Worm (Caenorhabditis elegans) whole organism, L4/young adult: Measurements from ENCODE around the gene C33E10.8.

ENCODE experiments used
- W03F9.2 ChIP-seq: fragments of 150-350 bp; optimal IDR thresholded peaks from 2 replicates; lab custom pipeline; 2014; ENCODE audit warnings: missing biosample characterization, missing genetic modification characterization
- dao-5 ChIP-seq: sonication (generic microtip); optimal IDR thresholded peaks from 2 replicates; lab custom pipeline; 2016; ENCODE audit warnings: missing genotype, missing genetic modification characterization, moderate library complexity, missing compliant biosample characterization
- him-1 ChIP-seq: sonication (generic microtip); optimal IDR thresholded peaks from 2 replicates; lab custom pipeline; 2016; ENCODE audit warnings: missing genotype, missing genetic modification reagents, missing genetic modification characterization, missing compliant biosample characterization

ce11 chrX:17340484-17340883 is 45.9 kb upstream of the C33E10.8 start, which contains the start of gene C53C11.1:
- TF ChIP-seq him-1 (no peak), W03F9.2 (tag; lab: Kevin White, UChicago) (no peak), dao-5 (no peak)
